Worm (Caenorhabditis elegans): ENCODE data around the gene yif-1.

The yif-1 gene

ce11 chrV:10041484-10041883, 13.2 kb downstream of the yif-1 start (continued):
- TF ChIP-seq nhr-71 (tag; optimal IDR thresholded peaks at IDR 0.05), result peak; percentile 34
- TF ChIP-seq swsn-7 (tag; optimal IDR thresholded peaks at IDR 0.05), result peak; percentile 22
- TF ChIP-seq nhr-76 (tag; optimal IDR thresholded peaks at IDR 0.05), result no peak
- no peak for TF ChIP-seq nhr-237 (tag; optimal IDR thresholded peaks at IDR 0.05)
- TF ChIP-seq blmp-1 (tag; optimal IDR thresholded peaks at IDR 0.05), result peak; percentile 3
- TF ChIP-seq Y116A8C.19 (tag; optimal IDR thresholded peaks at IDR 0.05; ENCODE audit: borderline replicate concordance), result no peak
- no peak for TF ChIP-seq tlp-1 (tag; optimal IDR thresholded peaks at IDR 0.05)
- TF ChIP-seq dsc-1 (tag; optimal IDR thresholded peaks at IDR 0.05), result no peak
- TF ChIP-seq egl-13 (tag; optimal IDR thresholded peaks at IDR 0.05), result no peak
- TF ChIP-seq jun-1 (tag; optimal IDR thresholded peaks at IDR 0.05), result no peak
- no peak for TF ChIP-seq lin-13 (GFP tag; optimal IDR thresholded peaks at IDR 0.05)
- TF ChIP-seq dpl-1 (GFP tag; optimal IDR thresholded peaks at IDR 0.05), result no peak
- no peak for TF ChIP-seq rnt-1 (tag; optimal IDR thresholded peaks at IDR 0.05)
- no peak for TF ChIP-seq elt-2 (tag; optimal IDR thresholded peaks at IDR 0.05)
- no peak for TF ChIP-seq C16A3.4 (tag; optimal IDR thresholded peaks at IDR 0.05)
- TF ChIP-seq vab-15 (tag; optimal IDR thresholded peaks at IDR 0.05), result no peak
- TF ChIP-seq ztf-11 (tag; optimal IDR thresholded peaks at IDR 0.05), result no peak
- TF ChIP-seq lin-39 (tag; optimal IDR thresholded peaks at IDR 0.05), result no peak
- no peak for TF ChIP-seq zip-4 (GFP tag; optimal IDR thresholded peaks at IDR 0.05)
- TF ChIP-seq mef-2 (tag; optimal IDR thresholded peaks at IDR 0.05), result no peak
- peak; percentile 3 for TF ChIP-seq nhr-20 (tag; optimal IDR thresholded peaks at IDR 0.05)
- TF ChIP-seq isw-1 (GFP tag; IDR thresholded peaks at IDR 0.05), result peak; percentile 8; the same call in 1 of the 2 replicates
- no peak for TF ChIP-seq nhr-85 (tag)
- no peak for TF ChIP-seq mab-9 (GFP tag; IDR thresholded peaks at IDR 0.05)
- TF ChIP-seq pag-3 (tag; optimal IDR thresholded peaks at IDR 0.05; ENCODE audit: borderline replicate concordance, insufficient read depth), result no peak
- TF ChIP-seq hlh-17 (GFP tag; optimal IDR thresholded peaks at IDR 0.05; ENCODE audit: borderline replicate concordance), result no peak
- TF ChIP-seq zag-1 (tag; optimal IDR thresholded peaks at IDR 0.05), result no peak
- TF ChIP-seq lir-3 (tag; optimal IDR thresholded peaks at IDR 0.05; ENCODE audit: poor library complexity), result no peak
- TF ChIP-seq elt-3 (tag; optimal IDR thresholded peaks at IDR 0.05), result no peak
- peak; percentile 47 for TF ChIP-seq fkh-8 (tag; optimal IDR thresholded peaks at IDR 0.05)
- TF ChIP-seq nhr-19 (GFP tag; conservative IDR thresholded peaks at IDR 0.05), result no peak
- peak in 1 of 3 experiments; percentile 50 for TF ChIP-seq ceh-82 (tag; optimal IDR thresholded peaks at IDR 0.05)
- no peak for TF ChIP-seq aly-2 (tag; optimal IDR thresholded peaks at IDR 0.05)
- no peak for TF ChIP-seq ceh-88 (GFP tag; IDR thresholded peaks at IDR 0.05)
- TF ChIP-seq unc-62 (GFP tag; optimal IDR thresholded peaks at IDR 0.05), result no peak
- TF ChIP-seq aha-1 (tag; optimal IDR thresholded peaks at IDR 0.05), result no peak
- TF ChIP-seq efl-1 (optimal IDR thresholded peaks at IDR 0.05), result peak; percentile 1 to 2
- no peak for TF ChIP-seq efl-1 (GFP tag; optimal IDR thresholded peaks at IDR 0.05 in 1 of 2)
- no peak for TF ChIP-seq ama-1 (optimal IDR thresholded peaks at IDR 0.05)
- no peak for TF ChIP-seq sup-37 (GFP tag; optimal IDR thresholded peaks at IDR 0.05)
- no peak for TF ChIP-seq ets-5 (GFP tag; IDR thresholded peaks at IDR 0.05)
- no peak for TF ChIP-seq nhr-90 (tag; optimal IDR thresholded peaks at IDR 0.05; ENCODE audit: poor library complexity)
- no peak for TF ChIP-seq egl-27 (tag; optimal IDR thresholded peaks at IDR 0.05)
- no peak for TF ChIP-seq ces-1 (GFP tag; optimal IDR thresholded peaks at IDR 0.05)
- no peak for TF ChIP-seq unc-86 (tag; optimal IDR thresholded peaks at IDR 0.05)
- no peak for TF ChIP-seq ceh-90 (tag; optimal IDR thresholded peaks at IDR 0.05)
- TF ChIP-seq tbx-2 (tag; optimal IDR thresholded peaks at IDR 0.05), result no peak
- TF ChIP-seq C34B4.2 (tag; optimal IDR thresholded peaks at IDR 0.05), result no peak
- no peak for TF ChIP-seq nhr-77 (tag; optimal IDR thresholded peaks at IDR 0.05)
- no peak for TF ChIP-seq xbp-1 (tag; optimal IDR thresholded peaks at IDR 0.05)
- peak; percentile 25 for TF ChIP-seq nhr-47 (tag; optimal IDR thresholded peaks at IDR 0.05)
- TF ChIP-seq mdl-1 (tag; optimal IDR thresholded peaks at IDR 0.05), result no peak

All from whole organism, L1 larva.